Worm (Caenorhabditis elegans): ENCODE measurements around the gene srg-69.

ce11 chrII:5310795-5311194 is 44.7 kb upstream of the srg-69 start:
- TF ChIP-seq unc-55 (GFP tag; optimal IDR thresholded peaks at IDR 0.05), result no peak
- TF ChIP-seq unc-3 (GFP tag; conservative IDR thresholded peaks at IDR 0.05), result no peak
- TF ChIP-seq unc-3 (tag; optimal IDR thresholded peaks at IDR 0.05), result no peak
- TF ChIP-seq nhr-11 (tag; optimal IDR thresholded peaks at IDR 0.05), result no peak
- no peak for TF ChIP-seq ceh-30 (tag; optimal IDR thresholded peaks at IDR 0.05)

All from whole organism, late embryonic.